Fruit fly (Drosophila melanogaster): ENCODE results near the gene CG44194.

CG44194 gene

DNA sequence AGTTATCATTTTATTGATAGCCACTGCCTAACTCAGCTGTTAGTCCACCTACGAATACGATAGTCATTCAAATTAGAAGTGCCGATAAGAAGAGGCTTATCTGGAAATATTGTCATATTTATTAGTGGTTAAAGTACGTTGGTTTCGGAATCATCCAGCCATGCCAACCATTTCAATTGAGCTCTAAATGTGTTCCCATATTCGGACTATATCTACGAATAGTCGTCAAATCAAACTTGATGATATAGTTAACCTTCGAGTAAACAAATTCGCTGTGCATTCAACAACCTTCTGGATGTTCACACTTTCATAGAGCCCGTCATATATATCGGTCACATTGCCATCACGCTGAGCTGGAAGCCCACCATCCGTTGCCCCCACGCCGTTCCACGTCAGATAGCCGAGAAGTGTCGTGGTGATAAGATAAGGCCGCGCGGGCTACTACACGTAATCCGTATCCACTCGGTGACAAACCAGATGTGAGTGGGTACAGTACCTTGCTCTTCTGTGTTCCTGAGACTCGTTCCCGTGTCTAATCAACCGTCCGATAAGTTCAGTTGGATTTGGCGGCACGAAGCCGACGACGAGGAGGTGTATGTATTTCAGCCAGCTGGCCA lies 20.9 kb upstream of the CG44194 start:
- peak; percentile 98 for TF ChIP-seq vri (GFP tag; optimal IDR thresholded peaks at IDR 0.05)
- TF ChIP-seq CG11294 (GFP tag; IDR thresholded peaks at IDR 0.05) = no peak
- TF ChIP-seq CG10631 (GFP tag; optimal IDR thresholded peaks at IDR 0.05) = no peak

DNA sequence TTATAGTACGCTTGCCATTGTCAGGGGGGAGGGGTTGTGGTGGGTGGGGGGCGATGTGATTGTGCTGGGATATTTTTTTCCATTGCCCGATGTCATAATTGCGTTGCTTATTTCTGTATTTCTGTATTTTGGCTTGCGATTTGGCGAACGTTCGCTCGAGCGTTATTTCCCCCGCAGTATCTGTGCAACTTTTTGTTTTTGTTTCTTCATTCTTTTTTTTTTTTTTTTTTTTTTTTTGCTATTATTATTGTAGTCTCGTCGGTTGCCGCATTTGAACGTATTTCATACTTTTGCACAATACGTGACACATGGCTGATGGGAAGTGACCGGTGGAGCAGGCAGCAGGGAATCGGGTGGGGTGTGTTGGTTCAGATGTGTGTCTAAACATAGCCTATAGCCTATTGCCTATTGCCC lies 20.1 kb upstream of the CG44194 start:
- no peak for TF ChIP-seq Hr39 (GFP tag; optimal IDR thresholded peaks at IDR 0.05)
- TF ChIP-seq Lpt (GFP tag; optimal IDR thresholded peaks at IDR 0.05) = peak; percentile 15
- TF ChIP-seq vri (GFP tag; optimal IDR thresholded peaks at IDR 0.05) = peak; percentile 96
- TF ChIP-seq CG15336 (GFP tag; IDR thresholded peaks at IDR 0.05) = peak; percentile 40
- no peak for TF ChIP-seq CG11902 (GFP tag; optimal IDR thresholded peaks at IDR 0.05)
- no peak for TF ChIP-seq ss (GFP tag; optimal IDR thresholded peaks at IDR 0.05)
- TF ChIP-seq spab (GFP tag; optimal IDR thresholded peaks at IDR 0.05) = no peak

DNA sequence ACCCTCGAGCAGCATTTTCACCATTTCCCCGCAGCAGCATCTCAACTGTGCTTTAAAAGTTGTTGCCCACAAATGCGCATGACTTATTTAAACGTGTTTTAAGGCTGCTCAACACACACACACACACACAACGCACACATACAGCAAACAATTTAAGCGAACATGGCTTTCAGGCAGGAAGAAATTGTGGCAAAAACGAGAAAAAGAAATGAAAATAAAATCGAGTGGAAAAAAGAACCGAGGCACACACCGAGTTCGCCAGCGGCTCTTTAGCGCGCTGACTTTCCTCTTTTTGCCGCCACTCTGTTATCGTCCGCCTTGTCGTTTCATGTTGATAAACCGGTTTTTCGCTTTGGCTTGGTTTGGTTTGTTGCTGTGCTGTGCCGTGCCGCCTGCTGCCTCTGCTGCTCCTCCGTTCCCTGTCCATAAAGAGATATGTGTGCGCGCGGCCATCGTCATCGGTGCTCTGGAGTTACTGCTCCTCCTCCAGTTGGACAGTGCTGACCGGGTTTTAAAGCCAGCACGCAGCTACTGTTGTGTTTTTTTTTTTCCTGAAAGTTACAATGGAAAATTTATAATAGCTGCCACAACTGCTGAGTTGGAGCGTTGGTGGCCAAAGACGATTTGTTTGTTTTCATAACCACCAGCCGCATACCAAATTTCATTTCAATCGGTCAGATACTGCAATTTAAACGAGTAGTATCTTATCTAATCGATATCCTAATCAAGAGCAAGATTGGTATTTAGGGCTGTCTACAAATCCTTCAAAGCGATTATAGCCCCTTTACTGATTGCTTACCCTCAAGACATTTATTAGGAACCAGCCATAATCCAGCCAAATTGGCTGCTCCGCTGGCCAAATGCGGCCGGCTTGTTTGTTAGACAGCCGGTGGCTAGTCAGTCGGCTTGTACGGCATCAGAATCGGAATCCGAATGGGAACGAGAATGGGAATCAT lies 18.6 kb upstream of the CG44194 start:
- TF ChIP-seq CG3032 (tag; optimal IDR thresholded peaks at IDR 0.05) (no peak), Sox102F (GFP tag; optimal IDR thresholded peaks at IDR 0.05) (no peak), fd85E (GFP tag; optimal IDR thresholded peaks at IDR 0.05) (no peak), Eip93F (GFP tag; optimal IDR thresholded peaks at IDR 0.05) (peak; percentile 18), Ets96B (tag; optimal IDR thresholded peaks at IDR 0.05) (peak; percentile 14), Hr4 (GFP tag; optimal IDR thresholded peaks at IDR 0.05) (no peak), CG15336 (GFP tag; IDR thresholded peaks at IDR 0.05) (peak; percentile 24; the same call in 1 of the 2 replicates), achi (GFP tag; optimal IDR thresholded peaks at IDR 0.05) (no peak), CG6276 (GFP tag; optimal IDR thresholded peaks at IDR 0.05) (peak; percentile 57), Blimp-1 (GFP tag; optimal IDR thresholded peaks at IDR 0.05) (peak; percentile 32), spab (GFP tag; optimal IDR thresholded peaks at IDR 0.05) (peak; percentile 47), esn (GFP tag; optimal IDR thresholded peaks at IDR 0.05) (peak; percentile 11), CG8119 (GFP tag; IDR thresholded peaks at IDR 0.05) (peak; percentile 40; the same call in 2 of the 3 replicates), topi (GFP tag; optimal IDR thresholded peaks at IDR 0.05) (peak; percentile 22), CG6808 (GFP tag; optimal IDR thresholded peaks at IDR 0.05) (peak; percentile 42), Hr38 (GFP tag; optimal IDR thresholded peaks at IDR 0.05) (no peak), CG3919 (GFP tag; optimal IDR thresholded peaks at IDR 0.05) (no peak), Lpt (GFP tag; optimal IDR thresholded peaks at IDR 0.05) (peak; percentile 60), CG6792 (GFP tag; optimal IDR thresholded peaks at IDR 0.05) (no peak), CG11902 (GFP tag; optimal IDR thresholded peaks at IDR 0.05) (no peak), dsx (GFP tag; optimal IDR thresholded peaks at IDR 0.05; ENCODE audit: poor library complexity, severe bottlenecking) (peak; percentile 61), CG16779 (tag; optimal IDR thresholded peaks at IDR 0.05) (peak; percentile 46), acj6 (GFP tag; optimal IDR thresholded peaks at IDR 0.05) (no peak), cyc (GFP tag; optimal IDR thresholded peaks at IDR 0.05) (peak; percentile 4), CG32006 (GFP tag; optimal IDR thresholded peaks at IDR 0.05) (peak; percentile 22), CG6163 (GFP tag; IDR thresholded peaks at IDR 0.05) (peak; percentile 50; the same call in 1 of the 3 replicates), CG9139 (GFP tag; optimal IDR thresholded peaks at IDR 0.05) (peak; percentile 23), dac (GFP tag; optimal IDR thresholded peaks at IDR 0.05) (no peak), pdm3 (GFP tag; optimal IDR thresholded peaks at IDR 0.05) (no peak), salr (GFP tag; optimal IDR thresholded peaks at IDR 0.05) (no peak), fkh (GFP tag; optimal IDR thresholded peaks at IDR 0.05) (peak; percentile 21), OdsH (GFP tag; optimal IDR thresholded peaks at IDR 0.05) (peak; percentile 6), net (GFP tag; optimal IDR thresholded peaks at IDR 0.05) (peak; percentile 19), fd59A (GFP tag; optimal IDR thresholded peaks at IDR 0.05) (no peak), eg (GFP tag; IDR thresholded peaks at IDR 0.05) (0 out of 3 replicates have a peak, but pooled peaks have one; percentile 5), CG11762 (GFP tag; optimal IDR thresholded peaks at IDR 0.05; ENCODE audit: insufficient read depth) (no peak), svp (GFP tag) (no peak), ss (GFP tag; optimal IDR thresholded peaks at IDR 0.05) (peak; percentile 51 to 70), CG10631 (GFP tag; optimal IDR thresholded peaks at IDR 0.05) (peak; percentile 74), CG1621 (tag; optimal IDR thresholded peaks at IDR 0.05) (peak; percentile 4)

Data from whole organism, prepupa.